Fruit fly (Drosophila melanogaster): ENCODE results near the gene CG15824.
A peak's percentile ranks its signal among the peaks of the same experiment; 100 is the strongest.

DNA sequence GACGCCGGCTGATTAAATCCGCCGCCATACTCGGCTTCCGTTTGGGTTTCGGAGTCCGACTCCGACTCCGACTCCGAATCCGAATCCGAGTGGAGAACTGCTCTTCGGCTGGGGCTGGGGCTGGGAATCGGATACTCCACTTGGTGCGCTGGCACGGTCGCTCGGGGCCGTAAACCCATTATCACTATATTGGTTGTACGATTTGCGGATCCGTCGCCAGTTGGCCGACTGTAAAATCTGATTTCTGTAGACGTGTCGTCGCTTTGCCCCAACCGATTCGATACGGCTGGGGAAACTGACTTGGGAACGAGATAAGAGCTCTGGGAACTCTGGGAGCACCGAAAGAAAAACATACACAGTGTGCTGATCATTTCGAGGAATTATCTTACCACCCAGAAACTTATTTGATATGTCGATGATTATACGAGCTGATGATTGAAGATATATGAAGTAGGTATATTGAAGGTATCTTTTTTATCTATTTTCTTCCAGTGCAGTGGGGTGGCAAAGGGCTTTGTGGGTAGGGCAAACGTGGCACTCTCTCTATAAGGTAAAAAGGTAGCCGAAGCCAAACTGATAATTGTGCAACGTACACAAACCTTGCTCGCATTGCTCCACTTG lies 26.9 kb downstream of the CG15824 start:
- TF ChIP-seq CG32532 (GFP tag; IDR thresholded peaks at IDR 0.05): peak; percentile 13; the same call in 1 of the 2 replicates
- TF ChIP-seq CG8478 (optimal IDR thresholded peaks at IDR 0.05): no peak
- TF ChIP-seq br (optimal IDR thresholded peaks at IDR 0.05): no peak
- TF ChIP-seq Max (GFP tag; optimal IDR thresholded peaks at IDR 0.05): no peak
- TF ChIP-seq psq (GFP tag; optimal IDR thresholded peaks at IDR 0.05): no peak
- peak; percentile 66 for TF ChIP-seq CG7839 (tag; optimal IDR thresholded peaks at IDR 0.05)
